Fruit fly (Drosophila melanogaster) whole organism, prepupa: ENCODE results near the gene CG42369.

Source experiments
- Blimp-1 ChIP-seq: fragments of 200-800 bp; sonication (Bioruptor generic); optimal IDR thresholded peaks from 3 replicates; lab custom pipeline; 2017; ENCODE audit warnings: missing biosample characterization, missing genetic modification characterization, mild to moderate bottlenecking, moderate library complexity, missing genetic modification reagents
- CG11294 ChIP-seq: fragments of 200-800 bp; sonication (Bioruptor generic); IDR thresholded peaks from 2 replicates; pipeline ENCODE4 v1.3.6; 2022; ENCODE audit warnings: missing biosample characterization, missing genetic modification characterization
- CG11762 ChIP-seq: fragments of 200-800 bp; sonication (Bioruptor generic); optimal IDR thresholded peaks from 3 replicates; lab custom pipeline; 2016; ENCODE audit warnings: missing biosample characterization, missing genetic modification characterization; ENCODE audit not compliant: insufficient read depth
- CG15336 ChIP-seq: fragments of 200-800 bp; sonication (Bioruptor generic); IDR thresholded peaks from 2 replicates; pipeline ENCODE4 v1.3.6; 2022; ENCODE audit warnings: missing biosample characterization, missing genetic modification characterization
- CG16779 ChIP-seq: fragments of 200-800 bp; sonication (Bioruptor generic); optimal IDR thresholded peaks from 3 replicates; lab custom pipeline; 2017; ENCODE audit warnings: missing biosample characterization, mild to moderate bottlenecking, missing genetic modification characterization
- CG31627 ChIP-seq: fragments of 200-800 bp; sonication (Bioruptor generic); optimal IDR thresholded peaks from 3 replicates; lab custom pipeline; 2016; ENCODE audit warnings: missing biosample characterization, missing genetic modification characterization
- CG32006 ChIP-seq: fragments of 200-800 bp; sonication (Bioruptor generic); optimal IDR thresholded peaks from 3 replicates; lab custom pipeline; 2017; ENCODE audit warnings: missing biosample characterization, mild to moderate bottlenecking, missing genetic modification characterization
- CG6163 ChIP-seq: fragments of 200-800 bp; sonication (Bioruptor generic); IDR thresholded peaks from 3 replicates; pipeline ENCODE4 v1.3.6; 2022; ENCODE audit warnings: missing biosample characterization, missing genetic modification characterization
- CG6808 ChIP-seq: fragments of 200-800 bp; sonication (Bioruptor generic); optimal IDR thresholded peaks from 3 replicates; lab custom pipeline; 2017; ENCODE audit warnings: missing biosample characterization, missing genetic modification characterization, mild to moderate bottlenecking, moderate library complexity, missing genetic modification reagents
- CG6854 ChIP-seq: fragments of 200-800 bp; sonication (Bioruptor generic); optimal IDR thresholded peaks from 2 replicates; lab custom pipeline; 2017; ENCODE audit warnings: missing biosample characterization, mild to moderate bottlenecking, missing genetic modification characterization
- Eip75B ChIP-seq: fragments of 200-800 bp; sonication (Bioruptor generic); optimal IDR thresholded peaks from 3 replicates; lab custom pipeline; 2016; ENCODE audit warnings: missing biosample characterization, missing genetic modification characterization
- Eip78C ChIP-seq: fragments of 200-800 bp; sonication (Bioruptor generic); peaks from one replicate; lab custom pipeline; 2016; ENCODE audit warnings: missing biosample characterization, missing genetic modification characterization
- Eip93F ChIP-seq: fragments of 200-800 bp; sonication (Bioruptor generic); optimal IDR thresholded peaks from 2 replicates; lab custom pipeline; 2016; ENCODE audit warnings: missing biosample characterization, mild to moderate bottlenecking, missing genetic modification characterization
- Ets96B ChIP-seq: fragments of 200-800 bp; optimal IDR thresholded peaks from 2 replicates; lab custom pipeline; 2019; ENCODE audit warnings: missing biosample characterization, mild to moderate bottlenecking, missing genetic modification characterization, moderate library complexity
- Hr38 ChIP-seq: sonication (Bioruptor generic); optimal IDR thresholded peaks from 2 replicates; lab custom pipeline; 2016; ENCODE audit warnings: missing biosample characterization, missing genetic modification characterization
- Hr39 ChIP-seq: fragments of 200-800 bp; sonication (Bioruptor generic); optimal IDR thresholded peaks from 2 replicates; lab custom pipeline; 2016; ENCODE audit warnings: missing biosample characterization, missing genetic modification characterization
- Lpt ChIP-seq: fragments of 200-800 bp; sonication (Bioruptor generic); optimal IDR thresholded peaks from 3 replicates; lab custom pipeline; 2016; ENCODE audit warnings: missing biosample characterization, missing genetic modification characterization
- Met ChIP-seq: fragments of 200-800 bp; sonication (Bioruptor generic); optimal IDR thresholded peaks from 3 replicates; lab custom pipeline; 2016; ENCODE audit warnings: missing biosample characterization, missing genetic modification characterization
- OdsH ChIP-seq: fragments of 200-800 bp; sonication (Bioruptor generic); optimal IDR thresholded peaks from 3 replicates; lab custom pipeline; 2016; ENCODE audit warnings: missing biosample characterization, missing genetic modification characterization
- Smox ChIP-seq: fragments of 200-800 bp; sonication (Bioruptor generic); optimal IDR thresholded peaks from 3 replicates; lab custom pipeline; 2016; ENCODE audit warnings: missing biosample characterization, missing genetic modification characterization
- Sox102F ChIP-seq: fragments of 200-800 bp; sonication (Bioruptor generic); optimal IDR thresholded peaks from 2 replicates; lab custom pipeline; 2016; ENCODE audit warnings: missing biosample characterization, mild to moderate bottlenecking, missing genetic modification characterization
- Sox15 ChIP-seq: fragments of 200-800 bp; sonication (Bioruptor generic); optimal IDR thresholded peaks from 3 replicates; lab custom pipeline; 2016; ENCODE audit warnings: missing biosample characterization, missing genetic modification characterization
- achi ChIP-seq: fragments of 200-800 bp; sonication (Bioruptor generic); optimal IDR thresholded peaks from 3 replicates; lab custom pipeline; 2016; ENCODE audit warnings: missing biosample characterization, missing genetic modification characterization
- cyc ChIP-seq: fragments of 200-800 bp; sonication (Bioruptor generic); optimal IDR thresholded peaks from 3 replicates; lab custom pipeline; 2016; ENCODE audit warnings: missing biosample characterization, missing genetic modification characterization
- eg ChIP-seq: fragments of 200-800 bp; sonication (Bioruptor generic); IDR thresholded peaks from 3 replicates; pipeline ENCODE4 v1.3.6; 2022; ENCODE audit warnings: missing biosample characterization, missing genetic modification characterization
- esn ChIP-seq: fragments of 200-800 bp; sonication (Bioruptor generic); optimal IDR thresholded peaks from 2 replicates; lab custom pipeline; 2016; ENCODE audit warnings: missing biosample characterization, mild to moderate bottlenecking, missing genetic modification characterization, moderate library complexity
- lz ChIP-seq: fragments of 200-800 bp; sonication (Bioruptor generic); optimal IDR thresholded peaks from 3 replicates; lab custom pipeline; 2016; ENCODE audit warnings: missing biosample characterization, missing genetic modification characterization
- pdm3 ChIP-seq: fragments of 200-800 bp; sonication (Bioruptor generic); optimal IDR thresholded peaks from 3 replicates; lab custom pipeline; 2016; ENCODE audit warnings: missing biosample characterization, missing genetic modification characterization
- ss ChIP-seq, 2 experiments: fragments of 200-800 bp; sonication (Bioruptor generic); optimal IDR thresholded peaks; 2 replicates in 1 of 2; 3 replicates in 1 of 2; lab custom pipeline; 2017 to 2018; ENCODE audit warnings: mild to moderate bottlenecking in 2 of 2, missing biosample characterization in 2 of 2, missing genetic modification characterization in 2 of 2, moderate library complexity in 1 of 2
- svp ChIP-seq: fragments of 200-800 bp; sonication (Bioruptor generic); peaks from one replicate; lab custom pipeline; 2016; ENCODE audit warnings: missing biosample characterization, missing genetic modification characterization

The CG42369 gene

DNA sequence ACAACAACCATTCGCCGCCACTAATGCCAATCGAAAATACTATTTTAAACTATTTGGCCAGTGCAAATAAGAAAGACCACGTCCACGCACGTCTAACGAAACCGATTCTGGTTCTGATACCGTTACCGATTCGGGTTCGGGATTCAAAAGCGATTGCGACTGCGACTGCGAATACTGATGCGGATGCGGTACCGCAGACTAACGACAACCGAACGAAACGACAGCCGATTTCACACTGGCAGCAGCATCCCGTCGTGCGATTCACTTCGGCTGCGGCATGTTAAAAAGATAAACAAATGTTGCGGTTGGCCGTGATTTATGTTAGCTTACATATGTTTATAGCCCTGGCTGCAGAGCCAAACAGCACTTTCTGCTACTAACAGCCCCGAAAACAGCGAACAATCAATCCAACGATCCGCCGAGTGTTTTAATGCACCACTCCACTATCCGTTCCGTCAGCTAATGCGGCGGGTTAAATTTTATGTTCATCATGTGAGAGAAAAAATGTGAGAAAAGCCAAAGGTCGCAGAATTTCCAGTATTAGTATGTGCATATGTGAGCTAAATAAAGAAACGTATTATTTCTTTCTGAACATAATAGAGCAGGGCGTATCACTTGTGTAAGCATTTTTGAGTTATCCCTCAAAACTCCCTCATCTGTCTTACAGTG lies 14.2 kb upstream of the CG42369 start, which contains the start of gene DIP-epsilon:
Gene DIP-epsilon, minus strand, starts transcription at position 238 of the 669 bp plus-strand sequence.
- TF ChIP-seq Hr38 (GFP tag; lab: Kevin White, UChicago), result no peak
- no peak for TF ChIP-seq Sox15 (GFP tag; lab: Kevin White, UChicago)
- TF ChIP-seq CG11762 (GFP tag; lab: Kevin White, UChicago), result no peak
- no peak for TF ChIP-seq ss (GFP tag; optimal IDR thresholded peaks at IDR 0.05; lab: Kevin White, UChicago)
- no peak for TF ChIP-seq lz (GFP tag; lab: Kevin White, UChicago)
- 0 out of 3 replicates have a peak, but pooled peaks have one; percentile 35 for TF ChIP-seq eg (GFP tag; lab: Robert Waterston, UW)
- peak; percentile 33 for TF ChIP-seq Eip78C (GFP tag; lab: Kevin White, UChicago)
- TF ChIP-seq Blimp-1 (GFP tag; lab: Kevin White, UChicago), result no peak
- no peak for TF ChIP-seq CG31627 (GFP tag; lab: Kevin White, UChicago)
- TF ChIP-seq CG16779 (tag; lab: Kevin White, UChicago), result no peak
- TF ChIP-seq Eip75B, result peak; percentile 23
- TF ChIP-seq svp, result peak; percentile 30
- no peak for TF ChIP-seq CG6808 (GFP tag; lab: Kevin White, UChicago)
- no peak for TF ChIP-seq CG32006
- TF ChIP-seq Ets96B (tag; lab: Kevin White, UChicago), result no peak
- TF ChIP-seq Sox102F (GFP tag; lab: Kevin White, UChicago), result no peak
- TF ChIP-seq, all 60 proteins: peak for 4

DNA sequence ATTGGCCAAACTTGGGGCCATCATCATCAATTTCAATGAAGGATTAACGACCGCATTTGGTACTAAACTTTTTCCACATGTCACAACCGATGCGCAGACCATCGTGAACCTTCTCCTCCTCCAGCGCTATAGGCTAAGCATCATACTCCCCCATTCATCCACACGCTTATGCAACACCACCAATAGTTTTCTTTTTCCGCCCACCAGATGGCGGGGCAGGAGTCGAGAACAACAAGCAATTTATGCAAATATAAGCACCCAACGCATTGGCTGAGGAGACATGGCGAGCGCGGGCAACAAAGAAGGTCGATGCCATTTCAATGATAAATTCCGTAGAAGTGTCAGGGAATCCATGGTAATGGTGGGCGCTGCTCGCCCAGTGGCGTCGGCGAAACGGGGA lies 5.6 kb downstream of the CG42369 start:
- TF ChIP-seq Ets96B (tag; lab: Kevin White, UChicago) (no peak), CG32006 (no peak), Hr39 (GFP tag; lab: Kevin White, UChicago) (no peak), CG11762 (GFP tag; lab: Kevin White, UChicago) (no peak), Met (GFP tag; lab: Kevin White, UChicago) (no peak), CG15336 (no peak), esn (GFP tag; lab: Kevin White, UChicago) (no peak)

DNA sequence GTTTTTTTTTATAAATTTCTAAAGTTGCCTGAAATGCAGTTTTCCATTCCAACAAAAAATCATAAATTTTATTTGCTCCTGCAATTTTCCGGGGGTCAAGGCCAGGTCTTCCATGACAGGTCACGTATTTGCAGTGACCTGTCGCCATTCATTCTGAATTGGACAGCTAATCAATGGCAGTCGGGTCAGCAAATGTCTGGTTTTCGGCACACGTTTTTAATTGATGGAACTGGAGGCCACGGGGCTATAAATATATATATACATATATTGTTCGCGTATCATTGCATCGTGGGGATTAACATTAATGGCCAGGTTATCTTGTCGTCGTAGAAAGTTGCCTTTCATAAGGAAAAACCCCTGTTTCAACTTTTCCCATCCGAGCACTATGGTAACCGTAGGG lies 10.0 kb downstream of the CG42369 start:
- TF ChIP-seq Eip93F (no peak), svp (peak; percentile 94)

DNA sequence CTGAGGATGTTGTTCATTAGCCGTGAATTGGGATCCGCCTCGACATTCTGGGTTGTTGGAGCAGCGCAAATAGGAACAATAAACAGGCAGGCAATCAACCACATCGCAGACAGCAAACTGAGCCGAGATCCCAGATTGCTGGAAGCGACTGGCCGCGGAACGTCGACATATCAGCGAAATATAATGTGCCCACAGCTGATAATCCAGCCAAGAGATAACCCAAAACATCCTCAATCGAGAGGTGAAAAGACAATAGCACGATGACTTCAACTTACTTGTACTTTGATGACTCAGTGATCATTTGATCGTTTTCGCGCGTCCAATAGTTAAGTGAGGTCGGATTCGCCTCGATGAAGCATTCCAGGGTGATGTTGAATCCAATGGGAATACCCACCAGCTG lies 11.6 kb downstream of the CG42369 start, which contains the start of gene Nepl6:
Gene Nepl6, minus strand, starts transcription at position 104 of the 400 bp plus-strand sequence.
- TF ChIP-seq Eip78C (GFP tag; lab: Kevin White, UChicago) (peak; percentile 15), Lpt (GFP tag; lab: Kevin White, UChicago) (no peak), svp (peak; percentile 99)

DNA sequence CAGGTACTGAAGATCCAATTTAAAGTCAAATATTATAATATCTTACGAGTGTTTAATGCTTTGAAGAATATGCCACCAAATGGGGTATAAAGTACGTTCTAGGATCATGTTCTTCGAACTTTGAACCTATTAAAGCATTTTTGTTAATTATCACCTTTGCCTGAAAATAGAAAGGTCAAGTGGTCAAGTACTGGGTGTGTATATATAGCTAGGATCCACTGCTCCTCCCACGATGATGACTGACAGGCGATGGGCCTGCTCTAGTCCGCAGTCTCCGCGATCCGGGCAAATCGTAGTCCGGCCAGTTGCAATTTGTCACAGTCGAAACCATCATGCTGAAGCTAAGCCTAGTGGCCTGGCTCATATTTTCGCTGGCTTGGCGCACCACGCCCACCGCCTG lies 16.1 kb downstream of the CG42369 start, which contains the start of gene Nepl5:
Gene Nepl5, plus strand, starts transcription at position 301 of the 400 bp plus-strand sequence.
- TF ChIP-seq svp (peak; percentile 56), Smox (GFP tag; lab: Kevin White, UChicago) (no peak), cyc (no peak)

DNA sequence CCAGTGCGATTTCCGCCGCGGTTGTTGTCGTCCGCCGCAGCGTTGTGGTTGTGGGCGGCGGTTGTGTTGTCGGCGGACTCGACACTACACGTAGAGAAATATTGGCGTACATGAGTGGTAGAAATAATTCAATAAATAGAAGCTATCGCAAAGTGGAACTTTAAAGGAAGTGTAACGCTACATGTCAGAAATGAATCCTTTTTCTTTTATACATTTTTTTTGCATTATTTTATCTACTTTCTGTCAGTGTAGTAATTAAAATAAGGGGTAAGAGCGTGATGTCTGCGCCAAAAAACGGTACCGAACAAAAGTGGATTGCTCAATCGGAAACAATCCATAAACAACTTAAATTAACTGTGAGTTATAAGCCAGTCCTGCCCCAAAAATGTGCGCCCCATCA lies 17.9 kb downstream of the CG42369 start:
- no peak for TF ChIP-seq OdsH (GFP tag; lab: Kevin White, UChicago)
- TF ChIP-seq pdm3, result no peak
- TF ChIP-seq svp, result peak; percentile 70
- TF ChIP-seq eg (GFP tag; lab: Robert Waterston, UW), result 0 out of 3 replicates have a peak, but pooled peaks have one; percentile 30
- TF ChIP-seq Eip78C (GFP tag; lab: Kevin White, UChicago), result peak; percentile 42
- TF ChIP-seq CG6163 (GFP tag; lab: Robert Waterston, UW), result 0 out of 3 replicates have a peak, but pooled peaks have one; percentile 22
- TF ChIP-seq Hr39 (GFP tag; lab: Kevin White, UChicago), result peak; percentile 0
- peak; percentile 3 for TF ChIP-seq CG31627 (GFP tag; lab: Kevin White, UChicago)

DNA sequence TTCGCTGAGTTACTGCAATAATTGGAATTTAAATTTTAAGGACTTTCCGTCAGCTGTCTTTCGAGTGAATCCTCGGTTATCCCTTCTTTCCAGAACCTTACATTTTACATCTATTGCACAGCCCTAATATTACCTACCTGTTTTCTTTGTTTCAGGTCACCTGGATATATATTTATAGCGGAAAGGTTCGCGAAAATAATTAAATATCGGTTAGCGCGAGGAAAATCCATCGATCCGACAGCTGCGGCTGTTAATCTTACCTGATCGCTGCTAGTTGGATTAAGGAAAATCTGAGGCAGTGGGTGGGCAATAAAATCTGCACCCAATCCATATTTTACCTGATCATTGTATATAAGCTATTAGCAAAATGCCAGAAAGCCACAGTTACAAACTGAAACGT lies 23.9 kb downstream of the CG42369 start:
- TF ChIP-seq CG11294 (GFP tag; lab: Robert Waterston, UW) (no peak), lz (GFP tag; lab: Kevin White, UChicago) (no peak), achi (GFP tag; lab: Kevin White, UChicago) (no peak), CG6854 (GFP tag; lab: Kevin White, UChicago) (no peak)
